Worm (Caenorhabditis elegans) whole organism, late embryonic: ENCODE data around the gene chil-12.

Source experiments
- C38D4.7 ChIP-seq: fragments of 200-800 bp; sonication (Bioruptor generic); optimal IDR thresholded peaks from 2 replicates; lab custom pipeline; 2018; ENCODE audit warnings: mild to moderate bottlenecking, missing genetic modification characterization, moderate library complexity, missing compliant biosample characterization
- F13H6.1 ChIP-seq: sonication (generic microtip); optimal IDR thresholded peaks from 2 replicates; lab custom pipeline; 2016; ENCODE audit warnings: missing genetic modification characterization, missing compliant biosample characterization
- Y22D7AL.16 ChIP-seq: sonication (generic microtip); optimal IDR thresholded peaks from 2 replicates; lab custom pipeline; 2016; ENCODE audit warnings: missing genetic modification characterization, missing compliant biosample characterization
- ahr-1 ChIP-seq: sonication (generic microtip); optimal IDR thresholded peaks from 2 replicates; lab custom pipeline; 2016; ENCODE audit warnings: missing genetic modification characterization, missing compliant biosample characterization
- ama-1 ChIP-seq: fragments of 150-350 bp; optimal IDR thresholded peaks from 2 replicates; lab custom pipeline; 2014
- ceh-18 ChIP-seq: sonication (generic microtip); optimal IDR thresholded peaks from 2 replicates; lab custom pipeline; 2016; ENCODE audit warnings: missing genetic modification characterization, missing compliant biosample characterization
- ceh-19 ChIP-seq: fragments of 200-800 bp; sonication (Bioruptor generic); optimal IDR thresholded peaks from 2 replicates; lab custom pipeline; 2018; ENCODE audit warnings: mild to moderate bottlenecking, missing genetic modification characterization, missing compliant biosample characterization
- ceh-2 ChIP-seq: sonication (generic microtip); optimal IDR thresholded peaks from 2 replicates; lab custom pipeline; 2016; ENCODE audit warnings: missing genotype, missing genetic modification characterization, missing compliant biosample characterization
- ceh-22 ChIP-seq: sonication (generic microtip); optimal IDR thresholded peaks from 2 replicates; lab custom pipeline; 2017; ENCODE audit warnings: missing biosample characterization, missing genetic modification characterization
- ceh-24 ChIP-seq: sonication (generic microtip); optimal IDR thresholded peaks from 2 replicates; lab custom pipeline; 2016; ENCODE audit warnings: mild to moderate bottlenecking, missing genetic modification characterization, missing compliant biosample characterization
- ceh-30 ChIP-seq: fragments of 150-350 bp; optimal IDR thresholded peaks from 2 replicates; lab custom pipeline; 2014; ENCODE audit warnings: missing biosample characterization, missing genetic modification characterization
- ceh-31 ChIP-seq: sonication (generic microtip); optimal IDR thresholded peaks from 2 replicates; lab custom pipeline; 2016; ENCODE audit warnings: missing genetic modification characterization, missing compliant biosample characterization
- ceh-45 ChIP-seq: fragments of 200-800 bp; sonication (Bioruptor generic); IDR thresholded peaks from 2 replicates; pipeline ENCODE4 v1.3.6; 2022; ENCODE audit warnings: missing genetic modification reagents, missing genetic modification characterization, missing compliant biosample characterization
- che-1 ChIP-seq: sonication (generic microtip); optimal IDR thresholded peaks from 2 replicates; lab custom pipeline; 2016; ENCODE audit warnings: mild to moderate bottlenecking, missing genetic modification characterization, missing compliant biosample characterization
- dmd-4 ChIP-seq: sonication (generic microtip); optimal IDR thresholded peaks from 2 replicates; lab custom pipeline; 2016; ENCODE audit warnings: borderline replicate concordance, missing genetic modification characterization, missing compliant biosample characterization
- dve-1 ChIP-seq: sonication (generic microtip); optimal IDR thresholded peaks from 2 replicates; lab custom pipeline; 2017; ENCODE audit warnings: antibody characterized with exemption, mild to moderate bottlenecking, missing genetic modification characterization, missing compliant biosample characterization
- elt-4 ChIP-seq: sonication (generic microtip); optimal IDR thresholded peaks from 2 replicates; lab custom pipeline; 2016; ENCODE audit warnings: missing genetic modification characterization, missing compliant biosample characterization
- ets-4 ChIP-seq: sonication (generic microtip); optimal IDR thresholded peaks from 2 replicates; lab custom pipeline; 2016; ENCODE audit warnings: missing genetic modification characterization, missing compliant biosample characterization
- fax-1 ChIP-seq: sonication (generic microtip); optimal IDR thresholded peaks from 2 replicates; lab custom pipeline; 2016; ENCODE audit warnings: missing genotype, missing genetic modification characterization, missing compliant biosample characterization
- hlh-15 ChIP-seq: sonication (generic microtip); optimal IDR thresholded peaks from 2 replicates; lab custom pipeline; 2016; ENCODE audit warnings: missing genetic modification characterization, missing compliant biosample characterization
- lin-11 ChIP-seq: fragments of 200-800 bp; sonication (Bioruptor generic); optimal IDR thresholded peaks from 2 replicates; lab custom pipeline; 2018; ENCODE audit warnings: mild to moderate bottlenecking, missing genetic modification characterization, missing compliant biosample characterization
- mec-3 ChIP-seq: sonication (generic microtip); optimal IDR thresholded peaks from 2 replicates; lab custom pipeline; 2016; ENCODE audit warnings: borderline replicate concordance, missing genetic modification characterization, missing compliant biosample characterization
- nfya-1 ChIP-seq: sonication (generic microtip); optimal IDR thresholded peaks from 2 replicates; lab custom pipeline; 2017; ENCODE audit warnings: missing genetic modification characterization, mild to moderate bottlenecking, missing compliant biosample characterization, antibody characterized with exemption, moderate library complexity
- nhr-11 ChIP-seq: fragments of 150-350 bp; optimal IDR thresholded peaks from 2 replicates; lab custom pipeline; 2014; ENCODE audit warnings: missing biosample characterization, missing genetic modification characterization
- pat-9 ChIP-seq: fragments of 200-800 bp; sonication (Bioruptor generic); optimal IDR thresholded peaks from 2 replicates; lab custom pipeline; 2018; ENCODE audit warnings: mild to moderate bottlenecking, missing genetic modification characterization, moderate library complexity, missing compliant biosample characterization
- pax-1 ChIP-seq: fragments of 150-350 bp; optimal IDR thresholded peaks from 2 replicates; lab custom pipeline; 2014; ENCODE audit warnings: missing biosample characterization, missing genetic modification characterization
- pha-2 ChIP-seq: sonication (generic microtip); optimal IDR thresholded peaks from 2 replicates; lab custom pipeline; 2017; ENCODE audit warnings: mild to moderate bottlenecking, missing genetic modification characterization, missing compliant biosample characterization
- pha-4 ChIP-seq: fragments of 150-350 bp; optimal IDR thresholded peaks from 2 replicates; lab custom pipeline; 2018; ENCODE audit warnings: missing biosample characterization, missing genetic modification reagents, missing genetic modification characterization
- pqm-1 ChIP-seq: sonication (generic microtip); optimal IDR thresholded peaks from 2 replicates; lab custom pipeline; 2016; ENCODE audit warnings: missing genetic modification characterization, missing compliant biosample characterization
- sox-2 ChIP-seq: fragments of 200-800 bp; sonication (Bioruptor generic); IDR thresholded peaks from 2 replicates; pipeline ENCODE4 v1.3.6; 2022; ENCODE audit warnings: missing genetic modification reagents, missing genetic modification characterization, missing compliant biosample characterization
- syd-9 ChIP-seq: sonication (generic microtip); optimal IDR thresholded peaks from 2 replicates; lab custom pipeline; 2016; ENCODE audit warnings: mild to moderate bottlenecking, missing genetic modification characterization, moderate library complexity, missing compliant biosample characterization
- tbx-2 ChIP-seq: sonication (generic microtip); optimal IDR thresholded peaks from 2 replicates; lab custom pipeline; 2016; ENCODE audit warnings: missing genetic modification characterization, missing compliant biosample characterization
- ttx-3 ChIP-seq: sonication (generic microtip); optimal IDR thresholded peaks from 2 replicates; lab custom pipeline; 2016; ENCODE audit warnings: missing genetic modification reagents, missing genetic modification characterization, missing compliant biosample characterization
- unc-3 ChIP-seq, 2 experiments: fragments of 200-800 bp in 1 of 2; sonication (Bioruptor generic) in 1 of 2; sonication (generic microtip) in 1 of 2; conservative IDR thresholded peaks in 1 of 2; optimal IDR thresholded peaks in 1 of 2; 2 replicates each; pipeline versions ENCODE4 v1.3.6 to Lab custom; 2016 to 2022; ENCODE audit warnings: missing compliant biosample characterization in 2 of 2, missing genetic modification characterization in 2 of 2, missing genetic modification reagents in 1 of 2
- zip-5 ChIP-seq: sonication (generic microtip); optimal IDR thresholded peaks from 2 replicates; lab custom pipeline; 2016; ENCODE audit warnings: missing genetic modification characterization, missing compliant biosample characterization

chil-12 gene

DNA sequence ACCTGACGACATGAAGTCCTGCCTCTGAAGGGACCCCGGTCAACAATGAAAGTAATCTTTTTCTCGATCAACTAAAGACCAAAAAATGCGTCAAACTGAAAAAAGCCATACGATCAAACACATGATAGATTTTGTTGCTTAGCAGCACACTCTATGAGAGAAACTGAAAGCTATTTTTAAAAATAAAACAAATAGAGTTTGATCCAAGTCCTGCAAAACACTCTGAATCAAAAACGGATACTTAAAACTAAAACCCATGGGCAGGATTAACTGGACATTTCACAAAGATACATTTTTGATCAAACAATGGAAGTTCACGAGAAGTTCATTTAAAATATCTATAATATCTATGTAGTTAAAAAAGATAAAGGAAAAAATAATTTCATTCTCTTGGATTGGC is 26.0 kb downstream of the chil-12 start, which contains the start of gene T10H4.13:
TSS of gene T10H4.13 (minus strand) at position 101 of the 400 bp plus-strand sequence.
- no peak for TF ChIP-seq ceh-24 (tag; lab: Kevin White, UChicago)
- no peak for TF ChIP-seq pqm-1
- TF ChIP-seq Y22D7AL.16 = no peak
- TF ChIP-seq pha-2 (tag; lab: Kevin White, UChicago) = no peak
- no peak for TF ChIP-seq ceh-19
- no peak for TF ChIP-seq ceh-2 (tag; lab: Kevin White, UChicago)
- no peak for TF ChIP-seq ceh-30 (tag; lab: Kevin White, UChicago)
- no peak for TF ChIP-seq fax-1 (tag; lab: Kevin White, UChicago)
- TF ChIP-seq ama-1 (lab: Kevin White, UChicago) = no peak
- TF ChIP-seq syd-9 (tag; lab: Kevin White, UChicago) = no peak

DNA sequence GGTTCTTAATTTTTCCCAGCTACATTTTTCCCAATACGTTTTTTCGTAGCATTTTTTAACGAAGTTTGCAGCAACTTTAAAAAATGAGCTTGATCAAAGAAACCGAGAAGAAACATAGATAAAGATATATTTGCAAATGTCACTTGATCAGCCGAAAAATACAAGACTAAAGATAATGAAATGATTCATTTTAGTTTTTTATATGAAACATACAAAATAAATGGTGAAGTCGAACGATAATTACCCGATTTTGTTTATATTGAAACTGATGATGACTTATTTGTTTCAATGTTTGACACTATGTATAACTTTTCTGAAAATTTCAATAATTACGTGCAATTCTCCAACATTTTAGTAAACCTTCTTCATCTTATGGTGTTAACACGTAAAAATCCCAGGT is 26.9 kb downstream of the chil-12 start, which contains the start of gene srw-22:
TSS of gene srw-22 (plus strand) at position 301 of the 400 bp plus-strand sequence.
- TF ChIP-seq ceh-19 (no peak), Y22D7AL.16 (no peak), che-1 (tag; lab: Kevin White, UChicago) (no peak), pat-9 (tag; lab: Kevin White, UChicago) (no peak), pqm-1 (no peak), elt-4 (tag; lab: Kevin White, UChicago) (no peak), unc-3 (GFP tag; conservative IDR thresholded peaks at IDR 0.05; lab: Robert Waterston, UW) (no peak), unc-3 (tag; optimal IDR thresholded peaks at IDR 0.05; lab: Kevin White, UChicago) (no peak), tbx-2 (tag; lab: Kevin White, UChicago) (no peak), sox-2 (GFP tag; lab: Robert Waterston, UW) (no peak), F13H6.1 (no peak), ahr-1 (tag; lab: Kevin White, UChicago) (no peak), pha-4 (tag; lab: Kevin White, UChicago) (no peak), lin-11 (no peak), C38D4.7 (no peak), ceh-45 (GFP tag; lab: Robert Waterston, UW) (no peak), dve-1 (no peak), ceh-24 (tag; lab: Kevin White, UChicago) (no peak)

- TF ChIP-seq ceh-31 (tag; lab: Kevin White, UChicago) (no peak), unc-3 (GFP tag; conservative IDR thresholded peaks at IDR 0.05; lab: Robert Waterston, UW) (no peak), unc-3 (tag; optimal IDR thresholded peaks at IDR 0.05; lab: Kevin White, UChicago) (no peak), syd-9 (tag; lab: Kevin White, UChicago) (no peak), pqm-1 (no peak), nfya-1 (tag; lab: Kevin White, UChicago) (no peak), nhr-11 (no peak), Y22D7AL.16 (no peak), ets-4 (tag; lab: Kevin White, UChicago) (no peak), ceh-24 (tag; lab: Kevin White, UChicago) (no peak), dmd-4 (tag; lab: Kevin White, UChicago) (no peak), ttx-3 (tag; lab: Kevin White, UChicago) (no peak), pat-9 (tag; lab: Kevin White, UChicago) (no peak), hlh-15 (tag; lab: Kevin White, UChicago) (no peak), ceh-18 (tag; lab: Kevin White, UChicago) (no peak)
- TF ChIP-seq, all 69 proteins: peak for 0
These were observed 30.9 kb downstream of the chil-12 start, which contains the start of gene T10H4.4 for ce11 chrV:15272263-15272662. TSS of gene T10H4.4 (minus strand) at chrV:15272363.

ce11 chrV:15274757-15275156 is 33.4 kb downstream of the chil-12 start, which contains the start of gene srw-16:
TSS of gene srw-16 (minus strand) at chrV:15274857.
- TF ChIP-seq dve-1 (no peak), pax-1 (tag; lab: Kevin White, UChicago) (no peak), mec-3 (tag; lab: Kevin White, UChicago) (no peak), ceh-22 (tag; lab: Kevin White, UChicago) (no peak), zip-5 (tag; lab: Kevin White, UChicago) (no peak)
